Worm (Caenorhabditis elegans) whole organism, L2 larva: ENCODE results near the gene algn-8.

Source experiments
- ama-1 ChIP-seq: fragments of 150-350 bp; optimal IDR thresholded peaks from 2 replicates; lab custom pipeline; 2018; ENCODE audit warnings: inconsistent platforms
- lsy-2 ChIP-seq, 2 experiments: fragments of 150-350 bp in 1 of 2; sonication (generic microtip) in 1 of 2; optimal IDR thresholded peaks; 2 replicates each; lab custom pipeline; 2014 to 2017; ENCODE audit warnings: missing biosample characterization in 2 of 2, missing genetic modification characterization in 2 of 2
- nhr-77 ChIP-seq: fragments of 150-350 bp; optimal IDR thresholded peaks from 2 replicates; lab custom pipeline; 2014; ENCODE audit warnings: missing biosample characterization, missing genetic modification characterization

- TF ChIP-seq lsy-2 (tag; optimal IDR thresholded peaks at IDR 0.05; lab: Kevin White, UChicago) (no peak), nhr-77 (tag; lab: Kevin White, UChicago) (no peak), ama-1 (no peak)
Measured at ce11 chrII:9857791-9858190, 28.5 kb downstream of the algn-8 start, which contains the start of gene chil-6.
